Worm (Caenorhabditis elegans): ENCODE data around the gene F38A5.22.

- TF ChIP-seq ztf-29 (GFP tag; IDR thresholded peaks at IDR 0.05): no peak
- no peak for TF ChIP-seq cog-1 (tag; optimal IDR thresholded peaks at IDR 0.05)
- TF ChIP-seq klf-2 (GFP tag; conservative IDR thresholded peaks at IDR 0.05): no peak
- no peak for TF ChIP-seq flt-1 (GFP tag; IDR thresholded peaks at IDR 0.05)
- TF ChIP-seq ref-1 (GFP tag; conservative IDR thresholded peaks at IDR 0.05): no peak
These were observed 26.4 kb upstream of the F38A5.22 start for ce11 chrIV:6622142-6622541.
